Worm (Caenorhabditis elegans) whole organism, L4 larva: ENCODE data around the gene ZK682.7.

ENCODE experiments used
- D1046.2 ChIP-seq: fragments of 200-800 bp; sonication (Bioruptor generic); IDR thresholded peaks from 2 replicates; pipeline ENCODE4 v1.3.6; 2022; ENCODE audit warnings: missing genetic modification characterization, missing compliant biosample characterization
- T26A8.4 ChIP-seq: fragments of 200-800 bp; sonication (Bioruptor generic); IDR thresholded peaks from 2 replicates; pipeline ENCODE4 v1.3.6; 2022; ENCODE audit warnings: missing genetic modification characterization, missing compliant biosample characterization
- Y105C5A.15 ChIP-seq: fragments of 200-800 bp; sonication (Bioruptor generic); IDR thresholded peaks from 2 replicates; pipeline ENCODE4 v1.3.6; 2022; ENCODE audit warnings: missing genetic modification characterization, missing compliant biosample characterization
- Y5F2A.4 ChIP-seq: fragments of 200-800 bp; sonication (Bioruptor generic); optimal IDR thresholded peaks from 2 replicates; lab custom pipeline; 2018; ENCODE audit warnings: mild to moderate bottlenecking, missing genetic modification characterization, missing compliant biosample characterization
- ZK546.5 ChIP-seq, 2 experiments: sonication (generic microtip); optimal IDR thresholded peaks; 2 replicates each; lab custom pipeline; 2017; ENCODE audit warnings: missing biosample characterization in 2 of 2, missing genetic modification characterization in 2 of 2
- aha-1 ChIP-seq: fragments of 150-350 bp; peaks from one replicate; lab custom pipeline; 2014; ENCODE audit warnings: missing biosample characterization, missing genetic modification characterization
- ama-1 ChIP-seq: fragments of 150-350 bp; optimal IDR thresholded peaks from 2 replicates; lab custom pipeline; 2014; ENCODE audit warnings: inconsistent platforms, mixed read lengths
- ces-1 ChIP-seq: fragments of 150-350 bp; sonication (generic microtip); optimal IDR thresholded peaks from 4 replicates; lab custom pipeline; 2014; ENCODE audit warnings: missing biosample characterization, missing genetic modification reagents, missing genetic modification characterization
- daf-16 ChIP-seq, 3 experiments: sonication (generic microtip); optimal IDR thresholded peaks; 2 replicates each; lab custom pipeline; 2016 to 2017; ENCODE audit warnings: missing genetic modification characterization in 3 of 3, missing genetic modification reagents in 3 of 3, mild to moderate bottlenecking in 2 of 3, missing compliant biosample characterization in 2 of 3, missing biosample characterization in 1 of 3, moderate library complexity in 1 of 3
- dmd-6 ChIP-seq: fragments of 200-800 bp; sonication (Bioruptor generic); IDR thresholded peaks from 2 replicates; pipeline ENCODE4 v1.3.6; 2022; ENCODE audit warnings: missing genetic modification reagents, missing genetic modification characterization, missing compliant biosample characterization
- dmd-8 ChIP-seq: fragments of 200-800 bp; sonication (Bioruptor generic); IDR thresholded peaks from 2 replicates; pipeline ENCODE4 v1.3.6; 2022; ENCODE audit warnings: missing genetic modification characterization, missing compliant biosample characterization
- dve-1 ChIP-seq: sonication (generic microtip); optimal IDR thresholded peaks from 2 replicates; lab custom pipeline; 2017; ENCODE audit warnings: antibody characterized with exemption, mild to moderate bottlenecking, missing genetic modification characterization, missing compliant biosample characterization; ENCODE audit not compliant: insufficient read depth
- egl-27 ChIP-seq: sonication (generic microtip); optimal IDR thresholded peaks from 3 replicates; lab custom pipeline; 2017; ENCODE audit warnings: missing biosample characterization, missing genetic modification reagents, missing genetic modification characterization
- egl-43 ChIP-seq: fragments of 200-800 bp; sonication (Bioruptor generic); IDR thresholded peaks from 2 replicates; pipeline ENCODE4 v1.3.6; 2022; ENCODE audit warnings: missing genetic modification reagents, missing genetic modification characterization, missing compliant biosample characterization
- hif-1 ChIP-seq, 2 experiments: sonication (generic microtip); optimal IDR thresholded peaks; 2 replicates each; lab custom pipeline; 2016 to 2017; ENCODE audit warnings: missing compliant biosample characterization in 2 of 2, missing genetic modification characterization in 2 of 2, missing genetic modification reagents in 2 of 2, missing genotype in 2 of 2, mild to moderate bottlenecking in 1 of 2
- hmg-1.1 ChIP-seq: fragments of 200-800 bp; sonication (Bioruptor generic); IDR thresholded peaks from 2 replicates; pipeline ENCODE4 v1.3.6; 2022; ENCODE audit warnings: missing genetic modification reagents, missing genetic modification characterization, missing compliant biosample characterization
- jun-1 ChIP-seq: fragments of 150-350 bp; optimal IDR thresholded peaks from 2 replicates; lab custom pipeline; 2014; ENCODE audit warnings: missing biosample characterization, missing genetic modification reagents, missing genetic modification characterization
- lim-7 ChIP-seq: fragments of 200-800 bp; sonication (Bioruptor generic); IDR thresholded peaks from 2 replicates; pipeline ENCODE4 v1.3.6; 2022; ENCODE audit warnings: missing genetic modification characterization, missing compliant biosample characterization
- lin-39 ChIP-seq: fragments of 150-350 bp; optimal IDR thresholded peaks from 2 replicates; lab custom pipeline; 2014; ENCODE audit warnings: missing biosample characterization, missing genetic modification reagents, missing genetic modification characterization
- lsy-2 ChIP-seq, 2 experiments: fragments of 150-350 bp in 1 of 2; sonication (generic microtip) in 1 of 2; optimal IDR thresholded peaks; 2 replicates each; lab custom pipeline; 2014 to 2017; ENCODE audit warnings: missing biosample characterization in 2 of 2, missing genetic modification characterization in 2 of 2
- madf-9 ChIP-seq: fragments of 200-800 bp; sonication (Bioruptor generic); conservative IDR thresholded peaks from 2 replicates; pipeline ENCODE4 v1.3.6; 2022; ENCODE audit warnings: missing genetic modification reagents, missing genetic modification characterization, missing compliant biosample characterization
- mep-1 ChIP-seq: fragments of 150-350 bp; sonication (generic microtip); optimal IDR thresholded peaks from 3 replicates; lab custom pipeline; 2014; ENCODE audit warnings: missing biosample characterization, missing genetic modification characterization
- nhr-10 ChIP-seq: fragments of 150-350 bp; optimal IDR thresholded peaks from 2 replicates; lab custom pipeline; 2014; ENCODE audit warnings: missing biosample characterization, missing genetic modification characterization
- nhr-102 ChIP-seq: sonication (generic microtip); optimal IDR thresholded peaks from 2 replicates; lab custom pipeline; 2016; ENCODE audit warnings: mild to moderate bottlenecking, missing genetic modification characterization, moderate library complexity, missing compliant biosample characterization
- nhr-11 ChIP-seq: fragments of 150-350 bp; optimal IDR thresholded peaks from 2 replicates; lab custom pipeline; 2014; ENCODE audit warnings: missing biosample characterization, missing genetic modification characterization
- nhr-25 ChIP-seq: sonication (generic microtip); optimal IDR thresholded peaks from 2 replicates; lab custom pipeline; 2017; ENCODE audit warnings: missing genetic modification characterization, mild to moderate bottlenecking, missing compliant biosample characterization, antibody characterized with exemption, moderate library complexity, borderline replicate concordance; ENCODE audit not compliant: insufficient read depth
- nhr-28 ChIP-seq: fragments of 150-350 bp; optimal IDR thresholded peaks from 2 replicates; lab custom pipeline; 2014; ENCODE audit warnings: missing biosample characterization, missing genetic modification characterization
- nhr-42 ChIP-seq: fragments of 200-800 bp; sonication (Bioruptor generic); IDR thresholded peaks from 2 replicates; pipeline ENCODE4 v1.3.6; 2022; ENCODE audit warnings: missing genetic modification characterization, missing compliant biosample characterization
- nhr-48 ChIP-seq: sonication (generic microtip); optimal IDR thresholded peaks from 2 replicates; lab custom pipeline; 2016; ENCODE audit warnings: mild to moderate bottlenecking, missing genetic modification characterization, missing compliant biosample characterization
- nhr-6 ChIP-seq: fragments of 150-350 bp; optimal IDR thresholded peaks from 2 replicates; lab custom pipeline; 2014; ENCODE audit warnings: missing biosample characterization, missing genetic modification characterization
- nhr-77 ChIP-seq: fragments of 150-350 bp; optimal IDR thresholded peaks from 2 replicates; lab custom pipeline; 2014; ENCODE audit warnings: missing biosample characterization, missing genetic modification characterization
- pqm-1 ChIP-seq: sonication (generic microtip); optimal IDR thresholded peaks from 2 replicates; lab custom pipeline; 2017; ENCODE audit warnings: missing biosample characterization, missing genetic modification characterization
- saeg-2 ChIP-seq: fragments of 200-800 bp; sonication (Bioruptor generic); IDR thresholded peaks from 2 replicates; pipeline ENCODE4 v1.3.6; 2022; ENCODE audit warnings: missing genetic modification reagents, missing genetic modification characterization, missing compliant biosample characterization
- sdz-12 ChIP-seq: fragments of 200-800 bp; sonication (Bioruptor generic); optimal IDR thresholded peaks from 2 replicates; lab custom pipeline; 2018; ENCODE audit warnings: mild to moderate bottlenecking, missing genetic modification characterization, missing compliant biosample characterization
- set-16 ChIP-seq: fragments of 200-800 bp; sonication (Bioruptor generic); IDR thresholded peaks from 2 replicates; pipeline ENCODE4 v1.3.6; 2022; ENCODE audit warnings: missing genetic modification reagents, missing genetic modification characterization, missing compliant biosample characterization
- snpc-1.2 ChIP-seq: fragments of 200-800 bp; sonication (Bioruptor generic); IDR thresholded peaks from 2 replicates; pipeline ENCODE4 v1.3.6; 2022; ENCODE audit warnings: missing genetic modification reagents, missing genetic modification characterization, missing compliant biosample characterization
- spr-3 ChIP-seq: fragments of 200-800 bp; sonication (Bioruptor generic); optimal IDR thresholded peaks from 2 replicates; lab custom pipeline; 2018; ENCODE audit warnings: mild to moderate bottlenecking, missing genetic modification characterization, missing compliant biosample characterization
- unc-130 ChIP-seq: sonication (generic microtip); optimal IDR thresholded peaks from 2 replicates; lab custom pipeline; 2016; ENCODE audit warnings: missing genetic modification reagents, missing genetic modification characterization, missing compliant biosample characterization
- unc-39 ChIP-seq: sonication (generic microtip); optimal IDR thresholded peaks from 2 replicates; lab custom pipeline; 2017; ENCODE audit warnings: missing biosample characterization, missing genetic modification characterization
- unc-62 ChIP-seq, 3 experiments: fragments of 150-350 bp in 1 of 3; sonication (generic microtip); optimal IDR thresholded peaks in 2 of 3; peaks in 1 of 3; 1 replicate in 1 of 3; 2 replicates in 2 of 3; lab custom pipeline; 2014 to 2017; ENCODE audit warnings: missing biosample characterization in 3 of 3, missing genetic modification characterization in 3 of 3, missing genetic modification reagents in 3 of 3, missing genotype in 1 of 3
- vab-7 ChIP-seq: fragments of 200-800 bp; sonication (Bioruptor generic); IDR thresholded peaks from 2 replicates; pipeline ENCODE4 v1.3.6; 2022; ENCODE audit warnings: missing genetic modification reagents, missing genetic modification characterization, missing compliant biosample characterization
- zip-11 ChIP-seq: fragments of 200-800 bp; sonication (Bioruptor generic); IDR thresholded peaks from 2 replicates; pipeline ENCODE4 v1.3.6; 2022; ENCODE audit warnings: missing genetic modification characterization, missing compliant biosample characterization
- zip-2 ChIP-seq: fragments of 150-350 bp; optimal IDR thresholded peaks from 2 replicates; lab custom pipeline; 2014; ENCODE audit warnings: missing biosample characterization, missing genetic modification characterization
- ztf-11 ChIP-seq: fragments of 150-350 bp; optimal IDR thresholded peaks from 2 replicates; lab custom pipeline; 2014; ENCODE audit warnings: missing biosample characterization, missing genetic modification characterization

Gene ZK682.7

ce11 chrV:9262708-9263107, 29.3 kb downstream of the ZK682.7 start:
- TF ChIP-seq dmd-6 (GFP tag; lab: Robert Waterston, UW) (peak; percentile 47), egl-43 (GFP tag; lab: Robert Waterston, UW) (no peak), nhr-28 (tag; lab: Kevin White, UChicago) (peak; percentile 43), sdz-12 (GFP tag; lab: Kevin White, UChicago) (no peak), nhr-42 (GFP tag; lab: Robert Waterston, UW) (no peak), mep-1 (no peak), nhr-6 (no peak), ZK546.5 (tag; optimal IDR thresholded peaks at IDR 0.05; lab: Kevin White, UChicago) (no peak), T26A8.4 (GFP tag; lab: Robert Waterston, UW) (no peak), zip-2 (tag; lab: Kevin White, UChicago) (no peak), hmg-1.1 (GFP tag; lab: Robert Waterston, UW) (no peak), nhr-77 (peak; percentile 7), egl-27 (tag; lab: Kevin White, UChicago) (no peak), daf-16 (GFP tag; optimal IDR thresholded peaks at IDR 0.05; lab: Kevin White, UChicago) (no peak), daf-16 (tag; optimal IDR thresholded peaks at IDR 0.05; lab: Kevin White, UChicago) (peak; percentile 52), madf-9 (no peak), dve-1 (tag; lab: Kevin White, UChicago) (peak; percentile 22), ztf-11 (no peak), unc-39 (no peak), nhr-10 (tag; lab: Kevin White, UChicago) (no peak)

- TF ChIP-seq saeg-2 (GFP tag; lab: Robert Waterston, UW) (no peak), D1046.2 (no peak), unc-62 (GFP tag; optimal IDR thresholded peaks at IDR 0.05 in 1 of 2; lab: Kevin White, UChicago) (peak in 1 of 2 experiments; percentile 53), unc-62 (tag; optimal IDR thresholded peaks at IDR 0.05; lab: Kevin White, UChicago) (no peak), lsy-2 (tag; optimal IDR thresholded peaks at IDR 0.05; lab: Kevin White, UChicago) (no peak)
These were observed 30.5 kb downstream of the ZK682.7 start, which contains the start of gene nhr-36 for ce11 chrV:9261492-9261891. nhr-36 (minus strand) TSS chrV:9261592.

- no peak for TF ChIP-seq lim-7 (GFP tag; lab: Robert Waterston, UW)
- TF ChIP-seq nhr-11 (tag; lab: Kevin White, UChicago), result peak; percentile 4
- TF ChIP-seq, all 104 proteins: peak for 1
These were observed 31.6 kb downstream of the ZK682.7 start for ce11 chrV:9260411-9260810.

ce11 chrV:9257467-9257866, 34.5 kb downstream of the ZK682.7 start, which contains the start of gene F07C3.16:
F07C3.16 (minus strand) TSS chrV:9257567.
- peak in 1 of 2 experiments; percentile 78 for TF ChIP-seq unc-62 (GFP tag; optimal IDR thresholded peaks at IDR 0.05 in 1 of 2; lab: Kevin White, UChicago)
- no peak for TF ChIP-seq unc-62 (tag; optimal IDR thresholded peaks at IDR 0.05; lab: Kevin White, UChicago)
- TF ChIP-seq dmd-8 (GFP tag; lab: Robert Waterston, UW), result no peak
- TF ChIP-seq, all 104 proteins: peak for 1

- TF ChIP-seq sdz-12 (GFP tag; lab: Kevin White, UChicago) (no peak), lim-7 (GFP tag; lab: Robert Waterston, UW) (no peak), nhr-48 (tag; lab: Kevin White, UChicago) (peak; percentile 72), lin-39 (tag; lab: Kevin White, UChicago) (no peak), nhr-77 (peak; percentile 64), vab-7 (no peak), ama-1 (lab: Kevin White, UChicago) (no peak), pqm-1 (peak; percentile 92), jun-1 (tag; lab: Kevin White, UChicago) (no peak), set-16 (no peak), zip-11 (GFP tag; lab: Robert Waterston, UW) (no peak), unc-39 (no peak), ces-1 (no peak), Y105C5A.15 (GFP tag; lab: Robert Waterston, UW) (no peak), Y5F2A.4 (GFP tag; lab: Kevin White, UChicago) (no peak), spr-3 (no peak), nhr-102 (tag; lab: Kevin White, UChicago) (peak; percentile 66), hif-1 (tag; optimal IDR thresholded peaks at IDR 0.05; lab: Kevin White, UChicago) (peak in 1 of 2 experiments; percentile 54), aha-1 (tag; lab: Kevin White, UChicago) (no peak), lsy-2 (tag; optimal IDR thresholded peaks at IDR 0.05; lab: Kevin White, UChicago) (no peak), snpc-1.2 (GFP tag; lab: Robert Waterston, UW) (no peak), unc-130 (GFP tag; lab: Kevin White, UChicago) (no peak), nhr-25 (tag; lab: Kevin White, UChicago) (no peak)
These were observed 36.5 kb downstream of the ZK682.7 start for ce11 chrV:9255480-9255879.
